Fruit fly (Drosophila melanogaster): Measurements from ENCODE around the gene TSG101.

The TSG101 gene

dm6 chr3L:16800026-16800425 is 42.1 kb upstream of the TSG101 start (continued):
- TF ChIP-seq Hey (tag; optimal IDR thresholded peaks at IDR 0.05) (no peak), ab (GFP tag; optimal IDR thresholded peaks at IDR 0.05) (no peak), sima (GFP tag; optimal IDR thresholded peaks at IDR 0.05) (no peak), eve (GFP tag; optimal IDR thresholded peaks at IDR 0.05) (no peak), CG1647 (GFP tag; optimal IDR thresholded peaks at IDR 0.05) (no peak), CG8478 (optimal IDR thresholded peaks at IDR 0.05) (no peak), Hmr (GFP tag; optimal IDR thresholded peaks at IDR 0.05) (peak; percentile 16), CG15601 (tag; optimal IDR thresholded peaks at IDR 0.05) (peak; percentile 44), jing (GFP tag; optimal IDR thresholded peaks at IDR 0.05) (no peak), Pdp1 (GFP tag; optimal IDR thresholded peaks at IDR 0.05) (peak in 1 of 2 experiments; percentile 60), gfzf (GFP tag; optimal IDR thresholded peaks at IDR 0.05) (no peak), wdn (GFP tag; IDR thresholded peaks at IDR 0.05) (no peak), ato (GFP tag; IDR thresholded peaks at IDR 0.05; ENCODE audit: partially characterized antibody) (no peak), Nf-YC (tag; optimal IDR thresholded peaks at IDR 0.05) (no peak), Deaf1 (tag; optimal IDR thresholded peaks at IDR 0.05) (peak; percentile 84), MESR4 (GFP tag; optimal IDR thresholded peaks at IDR 0.05) (peak; percentile 2), NK7.1 (GFP tag; optimal IDR thresholded peaks at IDR 0.05) (no peak), YL-1 (GFP tag; optimal IDR thresholded peaks at IDR 0.05) (no peak), Bteb2 (GFP tag; optimal IDR thresholded peaks at IDR 0.05) (no peak), CG4360 (GFP tag; IDR thresholded peaks at IDR 0.05) (no peak), CG5953 (GFP tag; IDR thresholded peaks at IDR 0.05) (0 out of 2 replicates have a peak, but pooled peaks have one; percentile 22), CG2875 (GFP tag; optimal IDR thresholded peaks at IDR 0.05) (no peak), prd (optimal IDR thresholded peaks at IDR 0.05) (no peak), prd (GFP tag; IDR thresholded peaks at IDR 0.05) (no peak), CG10543 (GFP tag; optimal IDR thresholded peaks at IDR 0.05) (peak; percentile 56), CG3281 (GFP tag; optimal IDR thresholded peaks at IDR 0.05) (no peak), slp2 (GFP tag; optimal IDR thresholded peaks at IDR 0.05) (no peak), NC2α (GFP tag; optimal IDR thresholded peaks at IDR 0.05) (no peak), ftz-f1 (GFP tag; optimal IDR thresholded peaks at IDR 0.05) (no peak), so (GFP tag; IDR thresholded peaks at IDR 0.05) (no peak), MTF-1 (GFP tag; optimal IDR thresholded peaks at IDR 0.05; ENCODE audit: borderline replicate concordance) (peak; percentile 39), Scr (GFP tag; IDR thresholded peaks at IDR 0.05; ENCODE audit: partially characterized antibody) (no peak), Usf (GFP tag; optimal IDR thresholded peaks at IDR 0.05) (no peak), CG7745 (tag; optimal IDR thresholded peaks at IDR 0.05) (no peak), CG12391 (tag; optimal IDR thresholded peaks at IDR 0.05) (no peak), CG1529 (GFP tag; optimal IDR thresholded peaks at IDR 0.05) (no peak), zen2 (GFP tag; IDR thresholded peaks at IDR 0.05; ENCODE audit: partially characterized antibody) (no peak), Rfx (GFP tag; IDR thresholded peaks at IDR 0.05) (peak; percentile 35; the same call in 1 of the 2 replicates), CG32767 (GFP tag; IDR thresholded peaks at IDR 0.05) (no peak), CG31388 (GFP tag; optimal IDR thresholded peaks at IDR 0.05) (no peak), chn (GFP tag; optimal IDR thresholded peaks at IDR 0.05) (no peak), Six4 (GFP tag; optimal IDR thresholded peaks at IDR 0.05) (no peak), CHES-1-like (GFP tag; optimal IDR thresholded peaks at IDR 0.05) (no peak), shn (GFP tag; optimal IDR thresholded peaks at IDR 0.05) (no peak), chif (GFP tag; optimal IDR thresholded peaks at IDR 0.05) (no peak), ara (GFP tag; IDR thresholded peaks at IDR 0.05) (0 out of 2 replicates have a peak, but pooled peaks have one; percentile 8), Sox102F (GFP tag; optimal IDR thresholded peaks at IDR 0.05) (no peak), ewg (GFP tag; optimal IDR thresholded peaks at IDR 0.05) (no peak), Abd-B (GFP tag; optimal IDR thresholded peaks at IDR 0.05) (no peak), CG4730 (GFP tag; IDR thresholded peaks at IDR 0.05) (no peak), Trl (optimal IDR thresholded peaks at IDR 0.05) (peak; percentile 45 to 46), Trl (GFP tag; optimal IDR thresholded peaks at IDR 0.05) (no peak)
